Fruit fly (Drosophila melanogaster) S2 (cell line): ENCODE results near the gene sif.

Source experiments
- CG8478 ChIP-seq: fragments of >200 bp; optimal IDR thresholded peaks from 2 replicates; lab custom pipeline; 2018
- CTCF ChIP-seq, 2 experiments: fragments of >200 bp; optimal IDR thresholded peaks; 2 replicates each; lab custom pipeline; 2018

sif gene

DNA sequence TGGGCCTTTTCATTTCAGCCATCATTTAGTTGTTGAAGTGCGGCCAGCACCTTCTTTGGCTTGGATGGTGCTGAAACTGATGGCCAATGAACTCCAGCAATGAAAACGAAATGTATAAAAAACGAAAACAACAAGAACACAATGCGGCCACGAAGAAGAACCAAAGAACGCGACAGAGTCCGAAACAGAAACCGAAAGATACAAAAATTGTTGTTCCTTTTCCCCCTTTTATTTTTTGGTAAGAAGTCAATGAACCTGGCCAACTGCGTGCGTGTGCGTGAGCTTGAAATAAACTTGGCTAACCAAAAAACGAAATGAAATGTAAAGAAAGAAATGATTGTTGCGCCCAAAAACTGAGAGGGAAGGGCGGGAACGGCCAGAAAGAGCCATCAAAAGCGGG lies 29.9 kb upstream of the sif start:
- TF ChIP-seq CG8478 (no peak), CTCF (optimal IDR thresholded peaks at IDR 0.05; lab: Kevin White, UChicago) (no peak)

DNA sequence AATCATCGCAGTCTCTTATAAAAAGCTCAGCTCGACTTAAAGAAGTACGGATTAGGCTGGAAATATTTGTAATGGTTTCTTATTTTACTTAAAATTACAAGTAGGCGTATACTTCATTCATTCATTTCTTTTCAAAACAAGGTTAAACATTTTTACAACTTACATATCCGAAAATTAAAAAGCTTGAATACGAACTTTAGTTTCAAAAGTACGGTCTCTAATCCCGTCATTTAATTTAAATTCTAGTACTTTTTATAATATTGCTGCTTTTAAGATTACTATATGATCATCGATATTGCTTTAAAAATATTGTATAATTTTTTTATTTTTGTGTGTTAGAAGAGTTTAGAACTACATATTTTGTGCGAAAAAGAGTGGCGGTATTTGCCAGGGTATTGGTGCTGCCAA lies 27.5 kb upstream of the sif start:
- TF ChIP-seq CTCF (optimal IDR thresholded peaks at IDR 0.05; lab: Kevin White, UChicago) (no peak), CG8478 (no peak)

DNA sequence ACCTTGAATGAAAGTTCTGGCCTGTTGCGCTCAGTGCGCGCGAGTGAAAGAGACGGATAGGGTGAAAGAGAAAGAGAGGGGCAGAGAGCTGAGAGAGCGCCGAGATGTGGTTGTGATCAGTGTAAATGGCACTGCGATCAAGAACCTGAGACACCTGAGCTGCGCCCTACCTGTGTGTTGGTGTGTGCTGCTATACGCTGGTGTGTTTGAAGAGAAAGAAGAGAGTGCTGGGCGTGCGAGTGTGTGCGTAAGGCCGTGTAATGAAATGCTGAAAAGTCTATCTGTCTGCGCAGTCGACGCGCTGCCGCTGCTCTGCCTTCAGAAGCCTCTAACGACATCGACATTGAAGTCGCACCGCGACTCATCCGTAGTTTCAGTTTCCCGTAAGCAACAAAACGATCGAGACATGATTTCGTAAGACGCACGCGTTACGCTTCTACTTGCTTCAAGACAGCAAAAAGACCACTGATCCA lies 27.1 kb upstream of the sif start, which contains the start of gene Blimp-1:
Blimp-1 (plus strand) TSS at position 376 of the 473 bp plus-strand sequence.
- no peak for TF ChIP-seq CTCF (optimal IDR thresholded peaks at IDR 0.05; lab: Kevin White, UChicago)
- no peak for TF ChIP-seq CG8478

DNA sequence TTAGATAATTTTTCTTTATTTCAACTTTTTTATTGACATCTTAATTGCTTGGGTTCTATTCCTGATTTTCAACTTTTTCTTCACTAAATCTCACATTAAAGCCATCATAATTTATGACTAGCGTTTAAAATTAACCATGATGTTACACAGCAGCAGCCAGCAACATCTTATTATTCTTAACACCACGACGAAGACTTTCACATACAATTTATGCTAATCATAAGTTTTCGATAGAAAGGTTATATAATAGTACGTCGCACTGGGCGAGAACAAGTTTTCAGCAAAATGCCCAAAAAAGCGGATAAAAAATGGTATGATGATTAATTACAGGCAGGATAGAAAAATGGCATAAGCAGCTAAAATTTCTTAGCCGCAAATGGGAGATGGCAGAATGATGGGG lies 25.8 kb upstream of the sif start:
- no peak for TF ChIP-seq CTCF (optimal IDR thresholded peaks at IDR 0.05; lab: Kevin White, UChicago)
- no peak for TF ChIP-seq CG8478

DNA sequence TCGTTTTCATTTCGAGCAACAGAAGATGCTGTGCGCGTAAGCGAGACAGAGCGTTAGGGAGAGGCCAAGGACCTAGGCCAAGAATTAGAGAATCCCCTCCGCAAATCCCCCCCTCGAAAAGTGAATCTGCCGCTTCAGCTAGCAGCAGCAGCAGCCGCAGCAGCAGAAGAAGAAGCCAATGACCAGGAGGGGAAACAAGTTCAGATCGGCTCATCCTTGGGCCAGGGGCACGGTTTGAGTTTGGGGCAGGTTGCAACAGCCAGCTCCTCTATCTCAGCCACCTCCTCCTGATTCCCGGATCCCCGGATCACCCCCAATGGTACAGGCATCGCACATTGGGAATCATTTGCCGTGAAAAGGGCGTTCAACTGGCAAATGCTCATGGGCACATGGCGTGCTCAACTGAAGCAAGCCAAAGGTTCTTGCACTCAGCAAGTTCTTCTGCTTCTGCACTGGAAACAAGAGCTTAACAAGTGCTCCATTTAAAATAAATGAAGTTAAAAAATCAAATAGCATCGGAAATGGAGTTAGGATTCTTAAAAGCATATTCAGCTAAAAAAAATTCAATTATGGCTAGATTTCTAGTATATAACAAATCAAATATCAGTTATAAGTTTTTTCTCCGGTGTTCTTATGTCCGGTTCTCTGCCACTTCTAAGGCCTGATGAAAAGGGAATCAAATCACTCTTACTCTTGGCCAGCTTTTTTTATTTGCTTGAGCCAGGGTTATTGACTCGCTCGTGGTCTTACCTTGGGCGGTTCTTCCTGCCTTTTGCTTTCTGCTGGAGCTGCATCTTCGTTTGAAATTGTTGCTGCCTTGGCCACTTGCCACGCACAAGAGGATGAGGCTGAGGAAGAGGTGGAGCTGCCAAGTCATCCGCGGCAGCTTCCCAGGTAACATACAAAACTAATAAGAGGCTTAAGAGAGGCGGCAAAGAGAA lies 24.2 kb upstream of the sif start:
- TF ChIP-seq CTCF (optimal IDR thresholded peaks at IDR 0.05; lab: Kevin White, UChicago) = no peak
- TF ChIP-seq CG8478 = no peak

DNA sequence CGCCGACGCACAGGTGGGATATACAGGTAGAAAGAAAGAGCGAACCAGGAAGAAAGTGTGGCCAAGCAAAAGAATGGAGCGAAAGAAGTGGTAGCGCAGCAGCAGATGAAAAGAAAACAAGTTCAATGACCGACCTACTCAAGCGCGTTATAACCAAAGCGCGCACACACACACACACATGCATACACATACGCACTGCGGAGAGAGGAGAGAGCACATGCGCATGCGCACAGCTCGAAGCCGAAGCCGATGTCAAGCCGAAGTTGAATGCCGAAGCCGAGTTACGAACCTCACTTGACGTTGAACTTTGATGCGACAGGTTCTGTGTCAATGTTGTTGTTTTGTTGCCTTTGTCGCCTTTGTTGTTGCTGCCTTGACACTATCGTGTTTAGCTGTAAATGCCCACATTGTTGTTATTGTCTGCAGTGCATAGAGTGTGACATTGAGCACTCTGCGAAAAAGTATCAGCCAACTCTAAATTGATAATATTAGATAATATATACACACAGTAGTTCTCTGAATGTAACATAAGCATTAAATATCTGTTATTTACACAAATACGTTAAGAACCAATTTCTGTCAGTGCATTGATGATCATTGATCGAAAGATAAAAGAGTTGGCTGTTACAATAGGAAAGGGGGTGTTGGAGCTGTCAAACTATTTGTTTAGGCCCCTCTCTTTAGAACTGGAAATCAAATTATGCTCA lies 23.4 kb upstream of the sif start:
- TF ChIP-seq CG8478 = no peak
- TF ChIP-seq CTCF (optimal IDR thresholded peaks at IDR 0.05; lab: Kevin White, UChicago) = no peak

DNA sequence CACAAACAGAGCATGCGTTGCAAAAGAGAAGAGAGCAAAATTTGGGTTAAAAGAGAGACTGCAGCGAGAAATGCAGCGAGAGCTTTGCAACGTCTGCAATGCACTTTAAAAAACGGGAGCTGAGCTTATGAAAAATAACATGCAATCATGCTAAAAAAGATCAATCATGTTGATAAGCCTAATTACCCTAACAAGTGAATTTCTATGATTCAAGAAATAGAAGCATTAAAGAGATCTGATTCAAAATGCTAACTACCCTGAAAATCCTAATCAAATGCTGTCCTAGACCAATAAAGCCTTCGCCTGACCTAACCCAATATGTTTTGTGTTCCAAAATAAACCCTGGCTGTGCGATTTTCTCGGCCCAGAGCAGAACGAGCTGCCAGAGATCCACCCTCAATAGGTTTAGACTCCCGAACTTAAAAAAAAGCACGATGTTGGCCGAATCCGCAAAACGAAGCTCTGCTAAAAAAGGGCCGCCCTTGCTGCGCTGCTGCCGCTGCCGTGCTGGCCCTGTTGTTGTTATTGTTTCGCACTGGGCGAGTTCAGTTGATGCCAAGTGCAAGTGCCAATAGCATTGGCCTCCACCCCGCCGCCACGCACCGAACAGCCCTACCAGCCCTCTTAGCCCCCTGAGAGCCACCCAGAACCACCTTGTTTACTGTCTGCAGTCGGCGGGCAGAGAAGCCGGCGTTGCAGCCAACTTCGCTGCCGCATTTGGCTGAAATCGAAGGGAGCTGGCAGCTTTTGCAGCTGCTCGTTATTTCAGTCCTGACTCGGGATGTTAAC lies 22.3 kb upstream of the sif start:
- TF ChIP-seq CG8478 (no peak), CTCF (optimal IDR thresholded peaks at IDR 0.05; lab: Kevin White, UChicago) (no peak)

DNA sequence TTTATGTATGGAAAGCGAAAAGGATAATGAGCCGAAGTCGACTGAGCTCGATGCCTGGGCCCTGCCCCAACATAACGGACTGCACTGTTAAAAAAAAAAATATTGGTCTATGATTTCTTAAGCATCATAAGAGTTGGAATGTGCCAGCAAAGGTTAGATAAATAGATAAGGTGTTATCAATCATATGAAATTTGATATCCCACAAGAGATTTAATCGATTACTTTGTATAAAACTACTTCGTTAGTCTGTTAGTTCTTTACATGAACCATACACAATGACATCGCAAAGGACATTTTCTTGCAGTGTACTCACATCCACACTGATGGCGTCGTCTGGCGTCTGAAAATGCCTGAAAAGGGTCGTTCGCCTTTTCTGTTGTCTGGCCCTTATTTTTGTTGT lies 20.2 kb upstream of the sif start:
- TF ChIP-seq CG8478 (no peak), CTCF (optimal IDR thresholded peaks at IDR 0.05; lab: Kevin White, UChicago) (no peak)

DNA sequence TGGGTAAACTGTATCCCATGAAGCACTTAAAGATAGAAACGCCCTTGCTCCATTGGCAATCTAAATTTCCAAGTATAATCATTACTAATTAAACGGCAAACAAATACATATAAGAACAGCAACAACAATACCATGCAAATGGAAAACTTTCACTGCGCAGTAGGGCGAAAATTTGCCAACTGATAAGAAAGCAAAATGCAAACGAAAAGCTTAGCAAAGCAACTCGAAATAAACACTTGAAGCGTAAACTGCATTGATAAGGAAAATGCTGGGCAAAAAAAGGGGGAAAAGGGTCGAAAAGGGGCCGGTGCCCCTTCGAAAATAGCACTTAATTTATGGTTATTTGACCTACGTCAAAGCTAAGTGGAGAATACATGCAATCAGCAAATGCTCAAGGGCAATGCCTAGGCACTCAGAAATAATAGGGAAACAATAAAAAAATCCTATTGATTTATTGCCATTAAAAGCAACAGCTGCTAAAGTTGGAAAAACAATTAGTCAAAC lies 19.1 kb upstream of the sif start:
- TF ChIP-seq CG8478 = no peak
- TF ChIP-seq CTCF (optimal IDR thresholded peaks at IDR 0.05; lab: Kevin White, UChicago) = no peak

DNA sequence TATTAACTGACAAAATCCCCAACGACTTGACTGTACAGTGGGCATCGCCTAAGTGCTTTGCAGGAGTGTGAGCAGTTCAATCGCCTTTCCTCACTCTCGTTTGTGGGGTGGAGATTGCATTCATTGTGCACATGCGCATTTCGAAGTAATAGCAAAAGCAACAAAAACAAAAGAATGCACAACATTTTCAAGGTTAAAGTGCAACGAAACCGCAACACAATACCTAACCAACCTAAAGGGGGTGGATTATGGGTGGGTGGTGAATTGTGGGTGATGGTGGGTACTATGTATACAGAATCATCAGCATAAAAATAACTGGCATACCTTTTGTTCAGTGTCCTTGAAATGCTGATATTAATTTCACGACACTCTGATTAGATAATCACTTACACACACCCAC lies 18.2 kb upstream of the sif start:
- TF ChIP-seq CG8478 = no peak
- TF ChIP-seq CTCF (optimal IDR thresholded peaks at IDR 0.05; lab: Kevin White, UChicago) = no peak

DNA sequence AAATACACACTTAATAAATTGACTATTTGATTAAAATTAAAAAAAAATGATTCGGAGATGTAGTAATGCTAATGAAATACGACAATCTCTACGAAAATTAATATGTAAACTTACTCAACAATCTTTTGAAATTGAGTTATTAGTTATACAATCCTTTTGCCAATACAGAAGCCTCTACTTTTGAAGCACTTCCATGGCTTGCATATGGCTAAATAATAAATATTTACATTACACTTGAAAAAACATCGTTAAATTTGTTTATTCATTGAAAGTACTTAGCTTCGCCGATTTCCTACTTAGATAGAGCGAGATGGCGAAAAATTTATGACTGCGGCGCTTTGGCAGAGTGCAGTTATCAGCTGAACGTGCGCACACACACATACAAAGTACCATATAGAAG lies 17.0 kb upstream of the sif start:
- TF ChIP-seq CG8478 (no peak), CTCF (optimal IDR thresholded peaks at IDR 0.05; lab: Kevin White, UChicago) (no peak)

DNA sequence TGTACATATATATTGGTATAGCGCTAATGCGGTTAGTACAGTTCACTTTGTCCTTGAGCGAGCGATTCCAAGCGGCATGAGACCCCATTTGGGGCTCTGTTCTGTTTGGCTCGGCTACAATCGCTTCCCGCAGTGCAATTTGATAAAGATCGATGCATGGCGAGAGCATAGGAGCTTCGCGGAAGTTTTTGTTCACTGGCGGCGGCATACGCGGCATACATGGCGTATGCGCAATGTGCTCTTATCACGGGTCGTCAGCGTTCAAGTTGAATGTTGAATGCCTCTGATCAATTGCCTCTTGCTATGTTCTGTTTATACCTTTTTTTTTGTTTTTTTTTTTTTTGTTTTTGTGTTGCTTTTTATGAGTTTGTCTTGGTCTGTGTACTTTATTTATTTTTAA lies 16.6 kb upstream of the sif start:
- no peak for TF ChIP-seq CG8478
- TF ChIP-seq CTCF (optimal IDR thresholded peaks at IDR 0.05; lab: Kevin White, UChicago) = no peak

DNA sequence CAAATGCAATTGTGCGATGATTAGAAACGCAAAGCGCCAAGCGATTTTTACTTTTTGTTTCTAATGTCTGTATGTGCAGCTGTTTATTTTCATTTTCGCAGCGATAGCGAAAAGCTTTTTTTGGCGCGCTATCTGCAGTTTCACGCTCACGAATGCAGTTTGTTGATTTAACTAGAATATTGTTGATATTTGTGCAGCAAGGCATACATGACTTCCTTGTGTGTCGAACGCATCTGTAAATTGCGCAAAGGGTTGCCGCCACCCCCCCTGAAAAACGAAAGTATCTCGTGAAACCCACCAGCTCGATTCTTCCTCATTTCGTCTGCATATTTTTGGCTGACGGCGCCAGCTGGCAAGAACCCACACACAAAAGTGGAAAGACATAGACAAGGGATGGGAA lies 16.2 kb upstream of the sif start:
- no peak for TF ChIP-seq CG8478
- no peak for TF ChIP-seq CTCF (optimal IDR thresholded peaks at IDR 0.05; lab: Kevin White, UChicago)

DNA sequence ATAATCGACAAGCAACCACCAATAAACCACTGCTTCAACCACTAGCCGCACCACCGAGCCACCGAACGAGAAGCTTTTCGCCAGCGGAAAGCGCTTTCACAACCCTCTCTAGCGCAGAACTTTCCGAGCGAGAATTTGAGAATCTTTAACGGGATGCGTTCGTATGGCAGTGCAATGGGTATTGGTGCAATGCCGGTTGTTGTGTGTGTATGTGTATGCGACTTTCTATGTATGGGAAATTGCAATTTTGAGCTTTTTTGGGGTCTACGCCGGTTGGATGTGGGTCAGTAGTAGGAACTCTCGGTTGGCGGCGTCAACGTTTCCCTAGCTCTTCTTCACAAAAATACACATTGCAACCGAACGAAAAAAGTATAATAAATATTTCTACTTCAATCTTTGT lies 14.9 kb upstream of the sif start:
- TF ChIP-seq CTCF (optimal IDR thresholded peaks at IDR 0.05; lab: Kevin White, UChicago) (no peak), CG8478 (no peak)

DNA sequence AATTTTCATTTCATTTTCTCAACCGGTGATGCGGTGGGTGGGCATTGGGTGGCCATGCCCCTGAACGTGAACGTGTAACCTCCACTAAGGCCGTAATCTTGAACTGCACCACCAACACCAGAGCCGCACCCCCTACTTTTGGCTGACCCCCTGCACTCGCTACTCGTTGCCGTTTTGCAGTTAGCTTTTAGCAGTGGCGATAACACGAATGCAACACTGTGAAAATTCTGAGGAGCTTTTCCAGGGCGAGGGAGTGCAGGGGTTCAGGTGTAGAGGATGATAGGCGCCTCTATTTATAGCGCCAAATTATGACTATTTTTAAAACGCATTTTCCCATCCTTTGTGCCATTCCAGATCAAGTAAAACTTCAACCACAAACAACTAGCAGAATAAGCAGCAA lies 14.0 kb upstream of the sif start:
- TF ChIP-seq CTCF (optimal IDR thresholded peaks at IDR 0.05; lab: Kevin White, UChicago) (no peak), CG8478 (no peak)
